Fruit fly (Drosophila melanogaster): ENCODE data around the gene mRpS21.
A peak's percentile ranks its signal among the peaks of the same experiment; 100 is the strongest.

mRpS21 gene

dm6 chr3R:13381744-13382435 lies at the start of gene mRpS21, which contains the start of gene Droj2:
mRpS21 (minus strand) TSS chr3R:13381809.
Droj2 (plus strand) TSS chr3R:13382106.
- TF ChIP-seq CG6854 (GFP tag; optimal IDR thresholded peaks at IDR 0.05) = peak; percentile 19
- peak; percentile 13 for TF ChIP-seq Sox102F (GFP tag; optimal IDR thresholded peaks at IDR 0.05)
- TF ChIP-seq spab (GFP tag; optimal IDR thresholded peaks at IDR 0.05) = no peak
- TF ChIP-seq dac (GFP tag; optimal IDR thresholded peaks at IDR 0.05) = no peak
- TF ChIP-seq CG34406 (GFP tag; optimal IDR thresholded peaks at IDR 0.05) = no peak
- peak; percentile 35 for TF ChIP-seq OdsH (GFP tag; optimal IDR thresholded peaks at IDR 0.05)
- peak; percentile 12 for TF ChIP-seq CG9139 (GFP tag; optimal IDR thresholded peaks at IDR 0.05)
- TF ChIP-seq CG16779 (tag; optimal IDR thresholded peaks at IDR 0.05) = no peak
- no peak for TF ChIP-seq fd59A (GFP tag; optimal IDR thresholded peaks at IDR 0.05)
- peak; percentile 48; the same call in 2 of the 3 replicates for TF ChIP-seq eg (GFP tag; IDR thresholded peaks at IDR 0.05)
- TF ChIP-seq Met (GFP tag; optimal IDR thresholded peaks at IDR 0.05) = peak; percentile 44
- TF ChIP-seq Ets21C (GFP tag; optimal IDR thresholded peaks at IDR 0.05) = peak; percentile 41
- TF ChIP-seq acj6 (GFP tag; optimal IDR thresholded peaks at IDR 0.05) = peak; percentile 29
- no peak for TF ChIP-seq Gug (GFP tag; IDR thresholded peaks at IDR 0.05)
- TF ChIP-seq Eip78C (GFP tag) = peak; percentile 81
- TF ChIP-seq Smox (GFP tag; optimal IDR thresholded peaks at IDR 0.05) = peak; percentile 57
- no peak for TF ChIP-seq fkh (GFP tag; optimal IDR thresholded peaks at IDR 0.05)
- no peak for TF ChIP-seq CG8632 (GFP tag; optimal IDR thresholded peaks at IDR 0.05)
- peak; percentile 54 for TF ChIP-seq CG3032 (tag; optimal IDR thresholded peaks at IDR 0.05)
- TF ChIP-seq Lpt (GFP tag; optimal IDR thresholded peaks at IDR 0.05) = no peak
- peak; percentile 8 for TF ChIP-seq cyc (GFP tag; optimal IDR thresholded peaks at IDR 0.05)
- TF ChIP-seq Ets96B (tag; optimal IDR thresholded peaks at IDR 0.05) = peak; percentile 11
- peak; percentile 70 for TF ChIP-seq vri (GFP tag; optimal IDR thresholded peaks at IDR 0.05)
- TF ChIP-seq lz (GFP tag; optimal IDR thresholded peaks at IDR 0.05) = peak; percentile 29
- TF ChIP-seq Hr4 (GFP tag; optimal IDR thresholded peaks at IDR 0.05) = peak; percentile 60
- TF ChIP-seq ss (GFP tag; optimal IDR thresholded peaks at IDR 0.05) = peak; percentile 14 to 55
- TF ChIP-seq Hr39 (GFP tag; optimal IDR thresholded peaks at IDR 0.05) = peak; percentile 41
- TF ChIP-seq topi (GFP tag; optimal IDR thresholded peaks at IDR 0.05) = peak; percentile 3
- TF ChIP-seq Sox15 (GFP tag; optimal IDR thresholded peaks at IDR 0.05) = peak; percentile 30
- TF ChIP-seq CG11294 (GFP tag; IDR thresholded peaks at IDR 0.05) = no peak
- TF ChIP-seq Eip75B (GFP tag; optimal IDR thresholded peaks at IDR 0.05) = peak; percentile 23
- TF ChIP-seq esn (GFP tag; optimal IDR thresholded peaks at IDR 0.05) = peak; percentile 32
- peak; percentile 38 for TF ChIP-seq CG6808 (GFP tag; optimal IDR thresholded peaks at IDR 0.05)
- TF ChIP-seq CG31627 (GFP tag; optimal IDR thresholded peaks at IDR 0.05) = peak; percentile 51
- TF ChIP-seq Sox14 (GFP tag; optimal IDR thresholded peaks at IDR 0.05) = peak; percentile 17

- TF ChIP-seq CG7368 (GFP tag; optimal IDR thresholded peaks at IDR 0.05) = peak; percentile 51
- peak; percentile 82 for TF ChIP-seq eg (GFP tag; IDR thresholded peaks at IDR 0.05)
- no peak for TF ChIP-seq CG11294 (GFP tag; IDR thresholded peaks at IDR 0.05)
- peak; percentile 79 for TF ChIP-seq Lpt (GFP tag; optimal IDR thresholded peaks at IDR 0.05)
- peak; percentile 27 for TF ChIP-seq CG8319 (GFP tag; optimal IDR thresholded peaks at IDR 0.05)
- peak; percentile 49 for TF ChIP-seq CG6792 (GFP tag; optimal IDR thresholded peaks at IDR 0.05)
- peak; percentile 73 for TF ChIP-seq CG10631 (GFP tag; optimal IDR thresholded peaks at IDR 0.05)
- peak; percentile 74 for TF ChIP-seq achi (GFP tag; optimal IDR thresholded peaks at IDR 0.05)
- peak; percentile 76 for TF ChIP-seq acj6 (GFP tag; optimal IDR thresholded peaks at IDR 0.05)
- peak; percentile 20 for TF ChIP-seq fd59A (GFP tag; optimal IDR thresholded peaks at IDR 0.05)
- peak; percentile 50 for TF ChIP-seq CG3032 (tag; optimal IDR thresholded peaks at IDR 0.05)
- peak; percentile 60 for TF ChIP-seq spab (GFP tag; optimal IDR thresholded peaks at IDR 0.05)
- TF ChIP-seq cyc (GFP tag; optimal IDR thresholded peaks at IDR 0.05) = peak; percentile 55
- peak; percentile 72 for TF ChIP-seq Hr39 (GFP tag; optimal IDR thresholded peaks at IDR 0.05)
- peak; percentile 64 for TF ChIP-seq CG31627 (GFP tag; optimal IDR thresholded peaks at IDR 0.05)
- TF ChIP-seq Hr38 (GFP tag; optimal IDR thresholded peaks at IDR 0.05) = no peak
- TF ChIP-seq esn (GFP tag; optimal IDR thresholded peaks at IDR 0.05) = peak; percentile 56
- peak; percentile 57 for TF ChIP-seq Ets96B (tag; optimal IDR thresholded peaks at IDR 0.05)
- no peak for TF ChIP-seq fkh (GFP tag; optimal IDR thresholded peaks at IDR 0.05)
- TF ChIP-seq CG34406 (GFP tag; optimal IDR thresholded peaks at IDR 0.05) = peak; percentile 34
- peak; percentile 58 for TF ChIP-seq Gug (GFP tag; IDR thresholded peaks at IDR 0.05)
- TF ChIP-seq OdsH (GFP tag; optimal IDR thresholded peaks at IDR 0.05) = peak; percentile 73
- TF ChIP-seq Sox14 (GFP tag; optimal IDR thresholded peaks at IDR 0.05) = peak; percentile 72
- TF ChIP-seq Eip93F (GFP tag; optimal IDR thresholded peaks at IDR 0.05) = no peak
- peak; percentile 71 for TF ChIP-seq net (GFP tag; optimal IDR thresholded peaks at IDR 0.05)
- peak; percentile 87 for TF ChIP-seq svp (GFP tag)
- peak; percentile 77 for TF ChIP-seq pdm3 (GFP tag; optimal IDR thresholded peaks at IDR 0.05)
- TF ChIP-seq Eip75B (GFP tag; optimal IDR thresholded peaks at IDR 0.05) = peak; percentile 61
- peak; percentile 87 for TF ChIP-seq Eip78C (GFP tag)
- peak; percentile 18 to 54 for TF ChIP-seq salr (GFP tag; optimal IDR thresholded peaks at IDR 0.05)
These were observed 46.9 kb upstream of the mRpS21 start for dm6 chr3R:13428341-13429040.
